Worm (Caenorhabditis elegans) whole organism, L4 larva: ENCODE data around the gene C15C7.4.

Experiments
- ama-1 ChIP-seq: fragments of 150-350 bp; optimal IDR thresholded peaks from 2 replicates; lab custom pipeline; 2014; ENCODE audit warnings: inconsistent platforms, mixed read lengths
- attf-4 ChIP-seq: sonication (generic microtip); optimal IDR thresholded peaks from 3 replicates; lab custom pipeline; 2017; ENCODE audit warnings: missing biosample characterization, missing genetic modification characterization
- nhr-28 ChIP-seq: fragments of 150-350 bp; optimal IDR thresholded peaks from 2 replicates; lab custom pipeline; 2014; ENCODE audit warnings: missing biosample characterization, missing genetic modification characterization
- spr-1 ChIP-seq: sonication (generic microtip); optimal IDR thresholded peaks from 2 replicates; lab custom pipeline; 2016; ENCODE audit warnings: mild to moderate bottlenecking, missing genetic modification characterization, missing compliant biosample characterization
- ztf-7 ChIP-seq: fragments of 150-350 bp; optimal IDR thresholded peaks from 2 replicates; lab custom pipeline; 2014; ENCODE audit warnings: missing biosample characterization, missing genetic modification characterization

- TF ChIP-seq attf-4 (tag; lab: Kevin White, UChicago): no peak
- TF ChIP-seq ztf-7 (tag; lab: Kevin White, UChicago): no peak
- TF ChIP-seq nhr-28 (tag; lab: Kevin White, UChicago): no peak
- no peak for TF ChIP-seq ama-1 (lab: Kevin White, UChicago)
- no peak for TF ChIP-seq spr-1 (tag; lab: Kevin White, UChicago)
These were observed at the start of gene C15C7.4 for ce11 chrX:3145265-3145664.
